Fruit fly (Drosophila melanogaster) Kc167 (cell line): ENCODE results near the gene dlp.

Experiments
- Myc ChIP-seq: fragments of >200 bp; optimal IDR thresholded peaks from 2 replicates; lab custom pipeline; 2017; ENCODE audit warnings: missing external identifiers
- insv ChIP-seq: fragments of >200 bp; optimal IDR thresholded peaks from 3 replicates; lab custom pipeline; 2018; ENCODE audit warnings: missing external identifiers
- psq ChIP-seq: fragments of >200 bp; optimal IDR thresholded peaks from 2 replicates; lab custom pipeline; 2017; ENCODE audit warnings: missing external identifiers

DNA sequence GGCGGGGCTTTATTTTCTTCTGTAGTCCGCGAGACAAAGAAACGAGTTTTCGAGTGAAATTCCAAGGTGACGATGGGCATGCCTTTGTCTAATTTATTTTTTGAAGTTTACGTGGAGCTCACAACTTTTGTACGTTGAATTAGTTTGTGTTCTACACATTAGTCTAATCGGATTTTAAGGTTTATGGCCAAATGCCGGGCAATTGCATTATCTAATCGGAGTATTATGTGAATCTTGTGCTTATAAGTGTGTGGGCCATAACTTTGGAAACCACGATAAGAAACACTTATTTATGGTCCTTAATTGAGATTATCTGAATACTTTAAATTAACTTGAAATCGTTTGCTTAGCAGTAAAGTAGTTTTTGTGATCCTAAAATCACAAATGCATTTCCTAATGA lies 80.4 kb downstream of the dlp start:
- TF ChIP-seq insv, result no peak
- no peak for TF ChIP-seq Myc (lab: Kevin White, UChicago)
- TF ChIP-seq psq (lab: Kevin White, UChicago), result no peak
